Worm (Caenorhabditis elegans) whole organism, late embryonic: ENCODE results near the gene F14D2.8.

Source experiments
- C08G9.2 ChIP-seq: sonication (generic microtip); optimal IDR thresholded peaks from 2 replicates; lab custom pipeline; 2016; ENCODE audit warnings: mild to moderate bottlenecking, missing genetic modification characterization, moderate library complexity, missing compliant biosample characterization
- F13H6.1 ChIP-seq: sonication (generic microtip); optimal IDR thresholded peaks from 2 replicates; lab custom pipeline; 2016; ENCODE audit warnings: missing genetic modification characterization, missing compliant biosample characterization
- K02D7.2 ChIP-seq: sonication (generic microtip); optimal IDR thresholded peaks from 2 replicates; lab custom pipeline; 2017; ENCODE audit warnings: mild to moderate bottlenecking, missing genetic modification characterization, missing compliant biosample characterization
- K09A11.1 ChIP-seq: sonication (generic microtip); optimal IDR thresholded peaks from 2 replicates; lab custom pipeline; 2017; ENCODE audit warnings: antibody characterized with exemption, mild to moderate bottlenecking, missing genetic modification characterization, missing compliant biosample characterization; ENCODE audit not compliant: insufficient read depth
- T23F11.4 ChIP-seq: fragments of 200-800 bp; sonication (Bioruptor generic); optimal IDR thresholded peaks from 2 replicates; lab custom pipeline; 2018; ENCODE audit warnings: mild to moderate bottlenecking, missing genetic modification characterization, missing compliant biosample characterization
- Y22D7AL.16 ChIP-seq: sonication (generic microtip); optimal IDR thresholded peaks from 2 replicates; lab custom pipeline; 2016; ENCODE audit warnings: missing genetic modification characterization, missing compliant biosample characterization
- ama-1 ChIP-seq: fragments of 150-350 bp; optimal IDR thresholded peaks from 2 replicates; lab custom pipeline; 2014
- ceh-2 ChIP-seq: sonication (generic microtip); optimal IDR thresholded peaks from 2 replicates; lab custom pipeline; 2016; ENCODE audit warnings: missing genotype, missing genetic modification characterization, missing compliant biosample characterization
- ceh-22 ChIP-seq: sonication (generic microtip); optimal IDR thresholded peaks from 2 replicates; lab custom pipeline; 2017; ENCODE audit warnings: missing biosample characterization, missing genetic modification characterization
- ceh-30 ChIP-seq: fragments of 150-350 bp; optimal IDR thresholded peaks from 2 replicates; lab custom pipeline; 2014; ENCODE audit warnings: missing biosample characterization, missing genetic modification characterization
- ceh-31 ChIP-seq: sonication (generic microtip); optimal IDR thresholded peaks from 2 replicates; lab custom pipeline; 2016; ENCODE audit warnings: missing genetic modification characterization, missing compliant biosample characterization
- ceh-34 ChIP-seq: sonication (generic microtip); optimal IDR thresholded peaks from 2 replicates; lab custom pipeline; 2016; ENCODE audit warnings: mild to moderate bottlenecking, missing genetic modification characterization, missing compliant biosample characterization
- ceh-48 ChIP-seq: sonication (generic microtip); optimal IDR thresholded peaks from 2 replicates; lab custom pipeline; 2016; ENCODE audit warnings: missing genetic modification characterization, inconsistent platforms, missing compliant biosample characterization
- ceh-6 ChIP-seq: fragments of 200-800 bp; sonication (Bioruptor generic); optimal IDR thresholded peaks from 2 replicates; lab custom pipeline; 2018; ENCODE audit warnings: mild to moderate bottlenecking, missing genetic modification characterization, missing compliant biosample characterization
- ceh-9 ChIP-seq: sonication (generic microtip); optimal IDR thresholded peaks from 2 replicates; lab custom pipeline; 2016; ENCODE audit warnings: mild to moderate bottlenecking, missing genetic modification characterization, inconsistent platforms, missing compliant biosample characterization
- dve-1 ChIP-seq: sonication (generic microtip); optimal IDR thresholded peaks from 2 replicates; lab custom pipeline; 2017; ENCODE audit warnings: antibody characterized with exemption, mild to moderate bottlenecking, missing genetic modification characterization, missing compliant biosample characterization
- elt-2 ChIP-seq: sonication (generic microtip); optimal IDR thresholded peaks from 2 replicates; lab custom pipeline; 2016; ENCODE audit warnings: missing genetic modification reagents, missing genetic modification characterization, missing compliant biosample characterization
- elt-4 ChIP-seq: sonication (generic microtip); optimal IDR thresholded peaks from 2 replicates; lab custom pipeline; 2016; ENCODE audit warnings: missing genetic modification characterization, missing compliant biosample characterization
- fax-1 ChIP-seq: sonication (generic microtip); optimal IDR thresholded peaks from 2 replicates; lab custom pipeline; 2016; ENCODE audit warnings: missing genotype, missing genetic modification characterization, missing compliant biosample characterization
- gmeb-2 ChIP-seq: sonication (generic microtip); optimal IDR thresholded peaks from 2 replicates; lab custom pipeline; 2016; ENCODE audit warnings: missing genetic modification characterization, inconsistent platforms, missing compliant biosample characterization
- hlh-13 ChIP-seq: fragments of 200-800 bp; sonication (Bioruptor generic); optimal IDR thresholded peaks from 2 replicates; lab custom pipeline; 2018; ENCODE audit warnings: mild to moderate bottlenecking, missing genetic modification characterization, missing compliant biosample characterization
- hlh-30 ChIP-seq: sonication (generic microtip); optimal IDR thresholded peaks from 2 replicates; lab custom pipeline; 2017; ENCODE audit warnings: antibody characterized with exemption, missing genetic modification characterization, missing compliant biosample characterization; ENCODE audit not compliant: insufficient read depth
- lin-11 ChIP-seq: fragments of 200-800 bp; sonication (Bioruptor generic); optimal IDR thresholded peaks from 2 replicates; lab custom pipeline; 2018; ENCODE audit warnings: mild to moderate bottlenecking, missing genetic modification characterization, missing compliant biosample characterization
- nfya-1 ChIP-seq: sonication (generic microtip); optimal IDR thresholded peaks from 2 replicates; lab custom pipeline; 2017; ENCODE audit warnings: missing genetic modification characterization, mild to moderate bottlenecking, missing compliant biosample characterization, antibody characterized with exemption, moderate library complexity
- nhr-232 ChIP-seq: sonication (generic microtip); optimal IDR thresholded peaks from 2 replicates; lab custom pipeline; 2016; ENCODE audit warnings: missing genetic modification characterization, missing compliant biosample characterization
- npax-4 ChIP-seq: sonication (generic microtip); optimal IDR thresholded peaks from 2 replicates; lab custom pipeline; 2016; ENCODE audit warnings: missing genetic modification characterization, missing compliant biosample characterization
- odd-2 ChIP-seq: sonication (generic microtip); optimal IDR thresholded peaks from 2 replicates; lab custom pipeline; 2017; ENCODE audit warnings: antibody characterized with exemption, mild to moderate bottlenecking, missing genetic modification characterization, missing compliant biosample characterization
- pat-9 ChIP-seq: fragments of 200-800 bp; sonication (Bioruptor generic); optimal IDR thresholded peaks from 2 replicates; lab custom pipeline; 2018; ENCODE audit warnings: mild to moderate bottlenecking, missing genetic modification characterization, moderate library complexity, missing compliant biosample characterization
- pax-1 ChIP-seq: fragments of 150-350 bp; optimal IDR thresholded peaks from 2 replicates; lab custom pipeline; 2014; ENCODE audit warnings: missing biosample characterization, missing genetic modification characterization
- pha-4 ChIP-seq: fragments of 150-350 bp; optimal IDR thresholded peaks from 2 replicates; lab custom pipeline; 2018; ENCODE audit warnings: missing biosample characterization, missing genetic modification reagents, missing genetic modification characterization
- pqm-1 ChIP-seq: sonication (generic microtip); optimal IDR thresholded peaks from 2 replicates; lab custom pipeline; 2016; ENCODE audit warnings: missing genetic modification characterization, missing compliant biosample characterization
- sdc-2 ChIP-seq: sonication (generic microtip); optimal IDR thresholded peaks from 2 replicates; lab custom pipeline; 2016; ENCODE audit warnings: missing genotype, missing genetic modification characterization, missing compliant biosample characterization
- sox-4 ChIP-seq: sonication (generic microtip); optimal IDR thresholded peaks from 2 replicates; lab custom pipeline; 2017; ENCODE audit warnings: mild to moderate bottlenecking, missing genetic modification characterization, inconsistent platforms, missing compliant biosample characterization
- syd-9 ChIP-seq: sonication (generic microtip); optimal IDR thresholded peaks from 2 replicates; lab custom pipeline; 2016; ENCODE audit warnings: mild to moderate bottlenecking, missing genetic modification characterization, moderate library complexity, missing compliant biosample characterization
- tbx-2 ChIP-seq: sonication (generic microtip); optimal IDR thresholded peaks from 2 replicates; lab custom pipeline; 2016; ENCODE audit warnings: missing genetic modification characterization, missing compliant biosample characterization
- tbx-7 ChIP-seq: sonication (generic microtip); optimal IDR thresholded peaks from 2 replicates; lab custom pipeline; 2016; ENCODE audit warnings: missing genotype, missing genetic modification characterization, missing compliant biosample characterization
- ttx-3 ChIP-seq: sonication (generic microtip); optimal IDR thresholded peaks from 2 replicates; lab custom pipeline; 2016; ENCODE audit warnings: missing genetic modification reagents, missing genetic modification characterization, missing compliant biosample characterization
- unc-3 ChIP-seq, 2 experiments: fragments of 200-800 bp in 1 of 2; sonication (Bioruptor generic) in 1 of 2; sonication (generic microtip) in 1 of 2; conservative IDR thresholded peaks in 1 of 2; optimal IDR thresholded peaks in 1 of 2; 2 replicates each; pipeline versions ENCODE4 v1.3.6 to Lab custom; 2016 to 2022; ENCODE audit warnings: missing compliant biosample characterization in 2 of 2, missing genetic modification characterization in 2 of 2, missing genetic modification reagents in 1 of 2
- ztf-16 ChIP-seq: sonication (generic microtip); optimal IDR thresholded peaks from 2 replicates; lab custom pipeline; 2017; ENCODE audit warnings: missing genetic modification characterization, missing compliant biosample characterization

The F14D2.8 gene

ce11 chrII:3343714-3344113 is 6.0 kb downstream of the F14D2.8 start, which contains the start of gene F14D2.15:
Gene F14D2.15, minus strand, starts transcription at chrII:3343814.
- TF ChIP-seq lin-11 = no peak
- TF ChIP-seq elt-4 (tag; lab: Kevin White, UChicago) = no peak
- TF ChIP-seq npax-4 = no peak
- no peak for TF ChIP-seq ceh-48 (tag; lab: Kevin White, UChicago)
- TF ChIP-seq syd-9 (tag; lab: Kevin White, UChicago) = no peak
- no peak for TF ChIP-seq tbx-2 (tag; lab: Kevin White, UChicago)
- no peak for TF ChIP-seq C08G9.2 (tag; lab: Kevin White, UChicago)
- TF ChIP-seq sdc-2 (tag; lab: Kevin White, UChicago) = no peak
- no peak for TF ChIP-seq pqm-1
- no peak for TF ChIP-seq odd-2
- TF ChIP-seq sox-4 (tag; lab: Kevin White, UChicago) = no peak
- TF ChIP-seq nfya-1 (tag; lab: Kevin White, UChicago) = no peak
- no peak for TF ChIP-seq unc-3 (GFP tag; conservative IDR thresholded peaks at IDR 0.05; lab: Robert Waterston, UW)
- TF ChIP-seq unc-3 (tag; optimal IDR thresholded peaks at IDR 0.05; lab: Kevin White, UChicago) = no peak
- no peak for TF ChIP-seq elt-2

DNA sequence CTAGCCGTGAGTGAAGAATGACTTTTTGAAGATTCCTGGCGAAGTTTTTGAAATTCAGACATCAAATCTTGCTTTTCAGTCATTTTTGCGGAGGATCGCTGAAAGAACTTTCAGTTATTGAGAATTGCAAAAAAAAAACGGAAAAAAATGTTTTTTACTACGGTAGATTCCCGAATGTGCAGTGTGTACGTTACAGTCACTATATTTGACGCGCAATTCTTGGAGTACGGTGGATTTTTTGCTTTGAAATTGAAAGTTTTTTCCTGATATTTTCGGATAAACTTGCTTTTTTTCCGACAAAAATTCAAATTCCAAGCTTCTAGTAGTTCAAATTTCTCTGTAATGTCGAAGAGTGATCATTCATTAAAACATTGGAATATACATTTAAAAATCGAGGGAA is 7.7 kb downstream of the F14D2.8 start, which contains the start of gene F14D2.11:
TSS of gene F14D2.11 (minus strand) at position 101 of the 400 bp plus-strand sequence.
- TF ChIP-seq ztf-16 (no peak), ceh-22 (tag; lab: Kevin White, UChicago) (no peak), hlh-30 (tag; lab: Kevin White, UChicago) (no peak)
- TF ChIP-seq, all 69 proteins: peak for 0

DNA sequence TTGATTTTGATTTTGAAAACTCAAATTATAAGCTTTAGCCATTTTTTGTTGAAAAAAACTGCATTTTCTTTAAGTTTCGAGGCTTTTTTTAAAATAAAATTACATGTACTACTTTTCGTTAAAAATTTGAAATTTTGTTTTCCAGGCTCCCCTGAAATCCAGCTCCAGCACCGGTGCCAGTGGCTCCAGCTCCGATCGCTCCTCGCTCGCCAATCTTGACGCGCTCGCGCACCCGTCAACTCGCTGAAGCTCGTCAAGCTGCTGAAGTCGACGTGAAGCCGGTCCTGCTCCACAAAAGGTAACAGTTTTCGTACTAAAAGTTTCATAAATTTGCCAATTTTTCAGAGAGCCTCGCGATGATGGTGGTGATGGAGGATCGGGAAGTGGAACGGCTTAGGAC is 8.9 kb downstream of the F14D2.8 start:
- TF ChIP-seq hlh-13 (GFP tag; lab: Kevin White, UChicago) = no peak
- no peak for TF ChIP-seq pat-9 (tag; lab: Kevin White, UChicago)
- TF ChIP-seq ceh-9 (tag; lab: Kevin White, UChicago) = no peak
- TF ChIP-seq ceh-48 (tag; lab: Kevin White, UChicago) = no peak
- TF ChIP-seq K02D7.2 (tag; lab: Kevin White, UChicago) = no peak
- no peak for TF ChIP-seq ceh-30 (tag; lab: Kevin White, UChicago)
- no peak for TF ChIP-seq F13H6.1 (tag; lab: Kevin White, UChicago)
- TF ChIP-seq ttx-3 (tag; lab: Kevin White, UChicago) = no peak
- TF ChIP-seq fax-1 (tag; lab: Kevin White, UChicago) = no peak
- TF ChIP-seq pha-4 (tag; lab: Kevin White, UChicago) = no peak
- TF ChIP-seq ceh-31 (tag; lab: Kevin White, UChicago) = no peak
- no peak for TF ChIP-seq ceh-34 (tag; lab: Kevin White, UChicago)
- TF ChIP-seq pqm-1 = no peak

DNA sequence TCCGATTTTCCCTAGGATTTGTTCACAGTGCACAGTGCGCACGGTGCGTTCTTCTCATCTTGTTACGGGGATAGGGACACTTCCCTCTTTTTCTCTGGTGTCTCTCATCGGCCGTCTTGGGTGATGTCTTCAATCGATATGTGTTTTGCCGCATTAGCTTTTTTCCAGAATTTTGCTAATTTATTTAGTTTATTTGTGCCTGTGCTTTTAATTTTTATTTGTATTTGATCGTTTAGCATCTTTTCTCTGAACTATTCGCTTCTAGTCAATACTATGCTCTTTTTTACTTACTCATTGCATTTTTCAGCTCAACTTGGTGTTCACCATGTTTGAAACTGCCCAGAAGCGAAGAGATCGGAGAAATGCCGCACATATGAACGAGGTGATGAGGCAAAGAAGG is 9.4 kb downstream of the F14D2.8 start, which contains the start of gene F14D2.5:
TSS of gene F14D2.5 (plus strand) at position 301 of the 400 bp plus-strand sequence.
- TF ChIP-seq pax-1 (tag; lab: Kevin White, UChicago) (no peak), ama-1 (lab: Kevin White, UChicago) (no peak), T23F11.4 (GFP tag; lab: Kevin White, UChicago) (no peak), Y22D7AL.16 (tag; lab: Kevin White, UChicago) (no peak), ceh-2 (no peak), ceh-30 (tag; lab: Kevin White, UChicago) (no peak), nfya-1 (tag; lab: Kevin White, UChicago) (no peak), K09A11.1 (no peak), ceh-48 (tag; lab: Kevin White, UChicago) (no peak), gmeb-2 (no peak), sdc-2 (tag; lab: Kevin White, UChicago) (no peak), elt-2 (no peak), odd-2 (no peak), ceh-6 (GFP tag; lab: Kevin White, UChicago) (no peak), nhr-232 (tag; lab: Kevin White, UChicago) (no peak), tbx-7 (tag; lab: Kevin White, UChicago) (no peak), dve-1 (tag; lab: Kevin White, UChicago) (no peak)
- TF ChIP-seq, all 69 proteins: peak for 0
